Worm (Caenorhabditis elegans): ENCODE results near the gene Y64G10A.2.

DNA sequence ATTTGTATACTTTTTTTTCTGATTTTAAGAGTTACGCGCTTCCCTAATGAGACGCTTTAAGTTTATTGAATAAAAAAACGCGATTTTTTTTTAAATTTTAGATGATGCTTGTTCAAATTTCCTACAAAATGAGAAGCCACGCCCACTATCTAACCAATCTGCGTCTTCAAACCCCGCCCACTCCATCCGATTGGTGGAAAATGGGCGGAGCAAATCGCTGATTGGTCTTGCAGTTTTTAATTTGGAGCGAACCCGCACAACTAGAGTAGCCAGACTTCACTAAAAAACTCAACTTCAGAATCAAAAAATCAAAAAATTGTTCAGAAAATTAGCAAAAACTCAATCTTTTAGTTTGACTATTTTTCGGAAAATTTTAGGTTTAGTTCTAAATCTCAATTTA, 5.2 kb upstream of the Y64G10A.2 start:
- TF ChIP-seq cog-1 (tag; optimal IDR thresholded peaks at IDR 0.05) = no peak
- no peak for TF ChIP-seq ztf-23 (GFP tag; IDR thresholded peaks at IDR 0.05)
- no peak for TF ChIP-seq ztf-29 (GFP tag; IDR thresholded peaks at IDR 0.05)
- TF ChIP-seq flt-1 (GFP tag; IDR thresholded peaks at IDR 0.05) = no peak
- TF ChIP-seq tab-1 (GFP tag; IDR thresholded peaks at IDR 0.05) = no peak
- TF ChIP-seq klf-2 (GFP tag; conservative IDR thresholded peaks at IDR 0.05) = no peak
- no peak for TF ChIP-seq med-1 (GFP tag; optimal IDR thresholded peaks at IDR 0.05; ENCODE audit: insufficient read depth)
- TF ChIP-seq ref-1 (GFP tag; conservative IDR thresholded peaks at IDR 0.05) = no peak
